Fruit fly (Drosophila melanogaster): ENCODE results near the gene pn.
A peak's percentile ranks its signal among the peaks of the same experiment; 100 is the strongest.

The pn gene

DNA sequence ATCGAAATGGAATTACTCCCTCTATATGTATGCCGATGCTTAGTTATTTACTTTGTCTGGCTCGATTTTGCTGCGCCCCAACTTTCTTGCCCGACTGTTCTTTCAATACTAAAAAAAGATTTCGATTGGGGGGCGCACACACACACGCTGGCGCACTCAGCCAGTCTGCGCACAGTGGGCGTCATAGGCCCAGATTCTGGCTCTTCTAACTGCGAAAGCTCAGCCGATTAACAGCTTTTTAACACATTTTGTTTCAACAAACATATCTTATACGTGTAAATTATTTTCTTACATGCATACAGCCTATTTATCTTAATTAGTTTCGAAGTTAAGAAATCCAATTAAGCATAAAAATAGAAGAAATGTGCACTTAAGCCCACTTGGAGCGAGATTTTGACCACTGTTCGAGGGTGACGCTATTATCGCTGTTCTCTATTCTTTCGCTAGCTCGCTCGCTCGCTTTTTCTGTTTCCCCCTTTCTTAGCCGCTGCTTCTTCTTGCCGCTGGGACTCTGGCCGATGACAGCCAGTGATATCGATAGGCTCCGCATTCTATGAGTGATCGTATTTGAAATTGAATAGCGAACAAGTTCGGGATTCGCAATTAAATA is 41.3 kb downstream of the pn start, which contains the start of gene Vinc:
Gene Vinc, minus strand, starts transcription at position 387 of the 610 bp plus-strand sequence.
- TF ChIP-seq eg (GFP tag; IDR thresholded peaks at IDR 0.05) (peak; percentile 86), net (GFP tag; optimal IDR thresholded peaks at IDR 0.05) (peak; percentile 89), CG3032 (tag; optimal IDR thresholded peaks at IDR 0.05) (peak; percentile 92), Hr38 (GFP tag; optimal IDR thresholded peaks at IDR 0.05) (no peak), CG6163 (GFP tag; IDR thresholded peaks at IDR 0.05) (peak; percentile 84), topi (GFP tag; optimal IDR thresholded peaks at IDR 0.05) (peak; percentile 90), CG32006 (GFP tag; optimal IDR thresholded peaks at IDR 0.05) (peak; percentile 78), svp (GFP tag) (peak; percentile 96), CG6276 (GFP tag; optimal IDR thresholded peaks at IDR 0.05) (peak; percentile 91), CG10669 (GFP tag; optimal IDR thresholded peaks at IDR 0.05) (peak; percentile 93), Sox102F (GFP tag; optimal IDR thresholded peaks at IDR 0.05) (no peak), salr (GFP tag; optimal IDR thresholded peaks at IDR 0.05) (peak in 1 of 2 experiments; percentile 37), Eip93F (GFP tag; optimal IDR thresholded peaks at IDR 0.05) (peak; percentile 85), CG3919 (GFP tag; optimal IDR thresholded peaks at IDR 0.05) (peak; percentile 90), CG6808 (GFP tag; optimal IDR thresholded peaks at IDR 0.05) (peak; percentile 93), CG6854 (GFP tag; optimal IDR thresholded peaks at IDR 0.05) (peak; percentile 80), Eip75B (GFP tag; optimal IDR thresholded peaks at IDR 0.05) (peak; percentile 94), dsx (GFP tag; optimal IDR thresholded peaks at IDR 0.05; ENCODE audit: poor library complexity, severe bottlenecking) (peak; percentile 89), Smox (GFP tag; optimal IDR thresholded peaks at IDR 0.05) (no peak), CG9139 (GFP tag; optimal IDR thresholded peaks at IDR 0.05) (peak; percentile 75), CG1621 (tag; optimal IDR thresholded peaks at IDR 0.05) (peak; percentile 73), fd85E (GFP tag; optimal IDR thresholded peaks at IDR 0.05) (no peak), CG11902 (GFP tag; optimal IDR thresholded peaks at IDR 0.05) (peak; percentile 79), acj6 (GFP tag; optimal IDR thresholded peaks at IDR 0.05) (no peak), Hr4 (GFP tag; optimal IDR thresholded peaks at IDR 0.05) (no peak), Ets21C (GFP tag; optimal IDR thresholded peaks at IDR 0.05) (peak; percentile 68), esn (GFP tag; optimal IDR thresholded peaks at IDR 0.05) (peak; percentile 84), Hr39 (GFP tag; optimal IDR thresholded peaks at IDR 0.05) (peak; percentile 79), Lpt (GFP tag; optimal IDR thresholded peaks at IDR 0.05) (peak; percentile 70), cyc (GFP tag; optimal IDR thresholded peaks at IDR 0.05) (peak; percentile 88), CG11762 (GFP tag; optimal IDR thresholded peaks at IDR 0.05; ENCODE audit: insufficient read depth) (peak; percentile 91), CG10631 (GFP tag; optimal IDR thresholded peaks at IDR 0.05) (no peak), CG8319 (GFP tag; optimal IDR thresholded peaks at IDR 0.05) (peak; percentile 85), fd59A (GFP tag; optimal IDR thresholded peaks at IDR 0.05) (peak; percentile 69), lz (GFP tag; optimal IDR thresholded peaks at IDR 0.05) (peak; percentile 77), Blimp-1 (GFP tag; optimal IDR thresholded peaks at IDR 0.05) (peak; percentile 71), fkh (GFP tag; optimal IDR thresholded peaks at IDR 0.05) (peak; percentile 95), Met (GFP tag; optimal IDR thresholded peaks at IDR 0.05) (peak; percentile 92), Sox15 (GFP tag; optimal IDR thresholded peaks at IDR 0.05) (peak; percentile 67), achi (GFP tag; optimal IDR thresholded peaks at IDR 0.05) (no peak), CG6792 (GFP tag; optimal IDR thresholded peaks at IDR 0.05) (peak; percentile 81), Sox14 (GFP tag; optimal IDR thresholded peaks at IDR 0.05) (peak; percentile 82), dac (GFP tag; optimal IDR thresholded peaks at IDR 0.05) (peak; percentile 58), CG16779 (tag; optimal IDR thresholded peaks at IDR 0.05) (peak; percentile 91), spab (GFP tag; optimal IDR thresholded peaks at IDR 0.05) (peak; percentile 87), Eip78C (GFP tag) (peak; percentile 97), CG34406 (GFP tag; optimal IDR thresholded peaks at IDR 0.05) (peak; percentile 73), CG31627 (GFP tag; optimal IDR thresholded peaks at IDR 0.05) (peak; percentile 74), CG15336 (GFP tag; IDR thresholded peaks at IDR 0.05) (peak; percentile 77), Gug (GFP tag; IDR thresholded peaks at IDR 0.05) (peak; percentile 82), CG11294 (GFP tag; IDR thresholded peaks at IDR 0.05) (peak; percentile 66; the same call in 1 of the 2 replicates)

Measured in whole organism, prepupa.